Worm (Caenorhabditis elegans) whole organism, L1 larva: Measurements from ENCODE around the gene ccep-97.

Experiments used
- C34B4.2 ChIP-seq: sonication (generic microtip); optimal IDR thresholded peaks from 2 replicates; lab custom pipeline; 2017; ENCODE audit warnings: mild to moderate bottlenecking, missing genetic modification characterization, missing compliant biosample characterization
- blmp-1 ChIP-seq: fragments of 150-350 bp; optimal IDR thresholded peaks from 2 replicates; lab custom pipeline; 2014; ENCODE audit warnings: missing biosample characterization, missing genetic modification characterization
- ceh-63 ChIP-seq: fragments of 200-800 bp; sonication (Bioruptor generic); optimal IDR thresholded peaks from 2 replicates; lab custom pipeline; 2018; ENCODE audit warnings: mild to moderate bottlenecking, missing genetic modification characterization, missing compliant biosample characterization
- ceh-90 ChIP-seq: sonication (generic microtip); optimal IDR thresholded peaks from 2 replicates; lab custom pipeline; 2016; ENCODE audit warnings: missing genetic modification characterization, missing compliant biosample characterization
- efl-1 ChIP-seq, 4 experiments: fragments of 150-350 bp; optimal IDR thresholded peaks in 3 of 4; peaks in 1 of 4; 1 replicate in 1 of 4; 2 replicates in 3 of 4; lab custom pipeline; 2014; ENCODE audit warnings: missing biosample characterization in 2 of 4, missing genetic modification characterization in 2 of 4, missing genetic modification reagents in 2 of 4
- egl-27 ChIP-seq, 2 experiments: fragments of 150-350 bp in 1 of 2; sonication (generic microtip); optimal IDR thresholded peaks; 3 replicates each; lab custom pipeline; 2017 to 2018; ENCODE audit warnings: missing biosample characterization in 2 of 2, missing genetic modification characterization in 2 of 2, missing genetic modification reagents in 2 of 2
- elt-3 ChIP-seq, 6 experiments: fragments of 150-350 bp in 1 of 6; sonication (generic microtip); optimal IDR thresholded peaks; 2 replicates each; lab custom pipeline; 2017 to 2018; ENCODE audit warnings: missing biosample characterization in 6 of 6, missing genetic modification characterization in 6 of 6, inconsistent platforms in 1 of 6
- ets-5 ChIP-seq: fragments of 200-800 bp; sonication (Bioruptor generic); IDR thresholded peaks from 2 replicates; pipeline ENCODE4 v1.3.6; 2022; ENCODE audit warnings: missing genetic modification characterization, missing compliant biosample characterization
- fkh-8 ChIP-seq: sonication (generic microtip); optimal IDR thresholded peaks from 2 replicates; lab custom pipeline; 2016; ENCODE audit warnings: mild to moderate bottlenecking, missing genetic modification characterization, missing compliant biosample characterization
- fos-1 ChIP-seq: fragments of 150-350 bp; optimal IDR thresholded peaks from 2 replicates; lab custom pipeline; 2014; ENCODE audit warnings: missing biosample characterization, missing genetic modification characterization
- grh-1 ChIP-seq: fragments of 200-800 bp; sonication (Bioruptor generic); IDR thresholded peaks from 2 replicates; pipeline ENCODE4 v1.3.6; 2022; ENCODE audit warnings: missing genetic modification reagents, missing genetic modification characterization, missing compliant biosample characterization
- hlh-4 ChIP-seq: sonication (generic microtip); optimal IDR thresholded peaks from 2 replicates; lab custom pipeline; 2016; ENCODE audit warnings: mild to moderate bottlenecking, missing genetic modification characterization, missing compliant biosample characterization
- isw-1 ChIP-seq: fragments of 200-800 bp; sonication (Bioruptor generic); IDR thresholded peaks from 2 replicates; pipeline ENCODE4 v1.3.6; 2022; ENCODE audit warnings: missing genetic modification characterization, missing compliant biosample characterization
- lin-13 ChIP-seq: fragments of 150-350 bp; optimal IDR thresholded peaks from 2 replicates; lab custom pipeline; 2014; ENCODE audit warnings: missing biosample characterization, missing genetic modification reagents, missing genetic modification characterization
- lsy-2 ChIP-seq, 2 experiments: fragments of 150-350 bp; optimal IDR thresholded peaks; 2 replicates each; lab custom pipeline; 2014; ENCODE audit warnings: missing biosample characterization in 2 of 2, missing genetic modification characterization in 2 of 2
- mab-9 ChIP-seq: fragments of 200-800 bp; sonication (Bioruptor generic); IDR thresholded peaks from 2 replicates; pipeline ENCODE4 v1.3.6; 2022; ENCODE audit warnings: missing genetic modification reagents, missing genetic modification characterization, missing compliant biosample characterization
- mdl-1 ChIP-seq, 2 experiments: fragments of 150-350 bp; optimal IDR thresholded peaks; 2 replicates each; lab custom pipeline; 2014 to 2017; ENCODE audit warnings: missing biosample characterization in 2 of 2, missing genetic modification characterization in 2 of 2, inconsistent platforms in 1 of 2
- mep-1 ChIP-seq: fragments of 150-350 bp; optimal IDR thresholded peaks from 2 replicates; lab custom pipeline; 2014; ENCODE audit warnings: missing biosample characterization, missing genetic modification characterization
- nhr-11 ChIP-seq: fragments of 150-350 bp; optimal IDR thresholded peaks from 2 replicates; lab custom pipeline; 2014; ENCODE audit warnings: missing biosample characterization, missing genetic modification characterization
- nhr-12 ChIP-seq: sonication (generic microtip); optimal IDR thresholded peaks from 2 replicates; lab custom pipeline; 2017; ENCODE audit warnings: missing biosample characterization, missing genetic modification characterization
- nhr-19 ChIP-seq: fragments of 200-800 bp; sonication (Bioruptor generic); conservative IDR thresholded peaks from 2 replicates; pipeline ENCODE4 v1.3.6; 2022; ENCODE audit warnings: missing genetic modification characterization, missing compliant biosample characterization
- nhr-20 ChIP-seq: sonication (generic microtip); optimal IDR thresholded peaks from 2 replicates; lab custom pipeline; 2016; ENCODE audit warnings: mild to moderate bottlenecking, missing genetic modification characterization, missing compliant biosample characterization
- nhr-28 ChIP-seq: fragments of 150-350 bp; optimal IDR thresholded peaks from 2 replicates; lab custom pipeline; 2014; ENCODE audit warnings: missing biosample characterization, missing genetic modification characterization
- nhr-47 ChIP-seq: sonication (generic microtip); optimal IDR thresholded peaks from 2 replicates; lab custom pipeline; 2016; ENCODE audit warnings: mild to moderate bottlenecking, missing genetic modification characterization, moderate library complexity, missing compliant biosample characterization
- nhr-71 ChIP-seq: sonication (generic microtip); optimal IDR thresholded peaks from 2 replicates; lab custom pipeline; 2016; ENCODE audit warnings: mild to moderate bottlenecking, missing genetic modification characterization, moderate library complexity, missing compliant biosample characterization
- nhr-76 ChIP-seq: sonication (generic microtip); optimal IDR thresholded peaks from 2 replicates; lab custom pipeline; 2017; ENCODE audit warnings: missing biosample characterization, missing genetic modification characterization
- nhr-77 ChIP-seq: fragments of 150-350 bp; optimal IDR thresholded peaks from 2 replicates; lab custom pipeline; 2014; ENCODE audit warnings: missing biosample characterization, missing genetic modification characterization
- nhr-85 ChIP-seq: sonication (generic microtip); peaks from one replicate; lab custom pipeline; 2016; ENCODE audit warnings: missing genetic modification characterization, inconsistent platforms, missing compliant biosample characterization
- nhr-90 ChIP-seq: sonication (generic microtip); optimal IDR thresholded peaks from 2 replicates; lab custom pipeline; 2016; ENCODE audit warnings: mild to moderate bottlenecking, missing genetic modification characterization, missing compliant biosample characterization; ENCODE audit not compliant: poor library complexity
- pag-3 ChIP-seq: sonication (generic microtip); optimal IDR thresholded peaks from 2 replicates; lab custom pipeline; 2017; ENCODE audit warnings: missing genetic modification characterization, mild to moderate bottlenecking, missing compliant biosample characterization, antibody characterized with exemption, borderline replicate concordance; ENCODE audit not compliant: insufficient read depth
- snu-23 ChIP-seq: sonication (generic microtip); optimal IDR thresholded peaks from 2 replicates; lab custom pipeline; 2016; ENCODE audit warnings: missing genetic modification characterization, missing compliant biosample characterization
- sox-4 ChIP-seq: sonication (generic microtip); optimal IDR thresholded peaks from 2 replicates; lab custom pipeline; 2016; ENCODE audit warnings: missing genetic modification characterization, missing compliant biosample characterization
- unc-30 ChIP-seq: sonication (generic microtip); optimal IDR thresholded peaks from 2 replicates; lab custom pipeline; 2017; ENCODE audit warnings: missing biosample characterization, missing genetic modification characterization
- vab-15 ChIP-seq: sonication (generic microtip); optimal IDR thresholded peaks from 2 replicates; lab custom pipeline; 2017; ENCODE audit warnings: missing genotype, mild to moderate bottlenecking, missing genetic modification characterization, missing compliant biosample characterization
- zip-4 ChIP-seq: fragments of 200-800 bp; sonication (Bioruptor generic); optimal IDR thresholded peaks from 2 replicates; lab custom pipeline; 2018; ENCODE audit warnings: mild to moderate bottlenecking, missing genetic modification characterization, moderate library complexity, missing compliant biosample characterization
- ztf-4 ChIP-seq: fragments of 150-350 bp; optimal IDR thresholded peaks from 2 replicates; lab custom pipeline; 2014; ENCODE audit warnings: missing biosample characterization, missing genetic modification characterization

ccep-97 gene

ce11 chrV:4794308-4794707 lies 24.2 kb downstream of the ccep-97 start, which contains the start of gene R02F11.2 (continued):
- TF ChIP-seq nhr-20 (tag; lab: Kevin White, UChicago) (peak; percentile 17), grh-1 (GFP tag; lab: Robert Waterston, UW) (no peak), fos-1 (tag; lab: Kevin White, UChicago) (no peak), ztf-4 (tag; lab: Kevin White, UChicago) (peak; percentile 49), nhr-47 (tag; lab: Kevin White, UChicago) (peak; percentile 74), elt-3 (tag; optimal IDR thresholded peaks at IDR 0.05; lab: Kevin White, UChicago) (no peak), lin-13 (GFP tag; lab: Kevin White, UChicago) (no peak), nhr-19 (GFP tag; lab: Robert Waterston, UW) (no peak), pag-3 (no peak), ets-5 (GFP tag; lab: Robert Waterston, UW) (no peak), sox-4 (tag; lab: Kevin White, UChicago) (peak; percentile 52), zip-4 (GFP tag; lab: Kevin White, UChicago) (no peak), isw-1 (no peak), nhr-28 (tag; lab: Kevin White, UChicago) (no peak), nhr-85 (tag; lab: Kevin White, UChicago) (no peak), mdl-1 (tag; optimal IDR thresholded peaks at IDR 0.05; lab: Kevin White, UChicago) (no peak), nhr-90 (tag; lab: Kevin White, UChicago) (no peak), lsy-2 (tag; optimal IDR thresholded peaks at IDR 0.05; lab: Kevin White, UChicago) (no peak)

ce11 chrV:4791569-4791968 lies 26.9 kb downstream of the ccep-97 start, which contains the start of gene R02F11.11:
Gene R02F11.11 (plus strand): TSS chrV:4791869.
- TF ChIP-seq hlh-4 = no peak
- no peak for TF ChIP-seq C34B4.2 (tag; lab: Kevin White, UChicago)
- no peak for TF ChIP-seq nhr-28 (tag; lab: Kevin White, UChicago)
- TF ChIP-seq blmp-1 (tag; lab: Kevin White, UChicago) = no peak
- no peak for TF ChIP-seq lin-13 (GFP tag; lab: Kevin White, UChicago)

ce11 chrV:4790368-4790767 lies 28.1 kb downstream of the ccep-97 start, which contains the start of gene R02F11.12:
Gene R02F11.12 (plus strand): TSS chrV:4790668.
- no peak for TF ChIP-seq nhr-11 (tag; lab: Kevin White, UChicago)
- no peak for TF ChIP-seq snu-23 (GFP tag; lab: Kevin White, UChicago)
- TF ChIP-seq nhr-76 = no peak
- no peak for TF ChIP-seq mep-1
- TF ChIP-seq zip-4 (GFP tag; lab: Kevin White, UChicago) = no peak
- no peak for TF ChIP-seq nhr-20 (tag; lab: Kevin White, UChicago)
- TF ChIP-seq nhr-19 (GFP tag; lab: Robert Waterston, UW) = no peak
- no peak for TF ChIP-seq lsy-2 (tag; optimal IDR thresholded peaks at IDR 0.05; lab: Kevin White, UChicago)

- TF ChIP-seq unc-30 = no peak
- TF ChIP-seq egl-27 (tag; optimal IDR thresholded peaks at IDR 0.05; lab: Kevin White, UChicago) = no peak
- no peak for TF ChIP-seq mdl-1 (tag; optimal IDR thresholded peaks at IDR 0.05; lab: Kevin White, UChicago)
- no peak for TF ChIP-seq lsy-2 (tag; optimal IDR thresholded peaks at IDR 0.05; lab: Kevin White, UChicago)
- TF ChIP-seq nhr-77 (tag; lab: Kevin White, UChicago) = no peak
- TF ChIP-seq vab-15 (tag; lab: Kevin White, UChicago) = no peak
- TF ChIP-seq nhr-71 (tag; lab: Kevin White, UChicago) = no peak
- no peak for TF ChIP-seq ceh-63 (GFP tag; lab: Kevin White, UChicago)
- no peak for TF ChIP-seq nhr-12 (tag; lab: Kevin White, UChicago)
- TF ChIP-seq ets-5 (GFP tag; lab: Robert Waterston, UW) = no peak
- TF ChIP-seq snu-23 (GFP tag; lab: Kevin White, UChicago) = no peak
- no peak for TF ChIP-seq pag-3
- no peak for TF ChIP-seq mab-9 (GFP tag; lab: Robert Waterston, UW)
Measured at ce11 chrV:4788823-4789222, 29.6 kb downstream of the ccep-97 start, which contains the start of gene R02F11.10. Gene R02F11.10 (plus strand): TSS chrV:4789123.

- TF ChIP-seq fkh-8 (tag; lab: Kevin White, UChicago) (no peak), ceh-90 (tag; lab: Kevin White, UChicago) (no peak), efl-1 (optimal IDR thresholded peaks at IDR 0.05; lab: Kevin White, UChicago) (no peak), efl-1 (GFP tag; optimal IDR thresholded peaks at IDR 0.05 in 1 of 2; lab: Kevin White, UChicago) (peak in 1 of 2 experiments; percentile 87), egl-27 (tag; optimal IDR thresholded peaks at IDR 0.05; lab: Kevin White, UChicago) (no peak)
Measured at ce11 chrV:4787836-4788235, 30.6 kb downstream of the ccep-97 start.
